Fruit fly (Drosophila melanogaster) whole organism, pupa: ENCODE results near the gene CG15498.

Experiments
- CG10348 ChIP-seq: fragments of 200-800 bp; sonication (Bioruptor generic); IDR thresholded peaks from 2 replicates; pipeline ENCODE4 v1.3.6; 2022; ENCODE audit warnings: missing biosample characterization, missing genetic modification characterization
- CG14655 ChIP-seq: fragments of 200-800 bp; sonication (Bioruptor generic); optimal IDR thresholded peaks from 3 replicates; lab custom pipeline; 2017; ENCODE audit warnings: mild to moderate bottlenecking, missing biosample characterization, missing genetic modification reagents, missing genetic modification characterization
- CG15710 ChIP-seq: fragments of 200-800 bp; sonication (Bioruptor generic); optimal IDR thresholded peaks from 2 replicates; lab custom pipeline; 2018; ENCODE audit warnings: missing biosample characterization, mild to moderate bottlenecking, missing genetic modification characterization, moderate library complexity
- CG17806 ChIP-seq: fragments of 200-800 bp; sonication (Bioruptor generic); optimal IDR thresholded peaks from 2 replicates; lab custom pipeline; 2018; ENCODE audit warnings: missing biosample characterization, mild to moderate bottlenecking, missing genetic modification characterization, moderate library complexity
- CG4496 ChIP-seq: fragments of 200-800 bp; sonication (Bioruptor generic); IDR thresholded peaks from 3 replicates; pipeline ENCODE4 v1.3.6; 2022; ENCODE audit warnings: missing biosample characterization, missing genetic modification characterization
- CG8159 ChIP-seq: fragments of 200-800 bp; sonication (Bioruptor generic); optimal IDR thresholded peaks from 3 replicates; lab custom pipeline; 2018; ENCODE audit warnings: missing biosample characterization, mild to moderate bottlenecking, missing genetic modification characterization, moderate library complexity
- CG9948 ChIP-seq: fragments of 200-800 bp; sonication (Bioruptor generic); optimal IDR thresholded peaks from 2 replicates; lab custom pipeline; 2018; ENCODE audit warnings: missing biosample characterization, mild to moderate bottlenecking, missing genetic modification characterization, moderate library complexity
- D1 ChIP-seq: fragments of 200-800 bp; sonication (Bioruptor generic); optimal IDR thresholded peaks from 2 replicates; lab custom pipeline; 2018; ENCODE audit warnings: missing biosample characterization, mild to moderate bottlenecking, missing genetic modification characterization, moderate library complexity
- EcR ChIP-seq: fragments of 200-800 bp; sonication (Bioruptor generic); optimal IDR thresholded peaks from 3 replicates; lab custom pipeline; 2019; ENCODE audit warnings: missing biosample characterization, missing genetic modification characterization, mild to moderate bottlenecking, moderate library complexity, missing genetic modification reagents
- Ets98B ChIP-seq: fragments of 200-800 bp; sonication (Bioruptor generic); IDR thresholded peaks from 2 replicates; pipeline ENCODE4 v1.3.6; 2022; ENCODE audit warnings: missing biosample characterization, missing genetic modification characterization
- Pif1A ChIP-seq: fragments of 200-800 bp; sonication (Bioruptor generic); optimal IDR thresholded peaks from 3 replicates; lab custom pipeline; 2016; ENCODE audit warnings: missing biosample characterization, missing genetic modification characterization
- Pif1B ChIP-seq: fragments of 200-800 bp; sonication (Bioruptor generic); optimal IDR thresholded peaks from 3 replicates; lab custom pipeline; 2016; ENCODE audit warnings: missing biosample characterization, missing genetic modification characterization
- Snoo ChIP-seq: fragments of 200-800 bp; sonication (Bioruptor generic); optimal IDR thresholded peaks from 3 replicates; lab custom pipeline; 2017; ENCODE audit warnings: missing biosample characterization, mild to moderate bottlenecking, missing genetic modification characterization, inconsistent platforms
- fd96Ca ChIP-seq: fragments of 200-800 bp; sonication (Bioruptor generic); IDR thresholded peaks from 3 replicates; pipeline ENCODE4 v1.3.6; 2022; ENCODE audit warnings: missing biosample characterization, missing genetic modification characterization

- no peak for TF ChIP-seq CG4496 (GFP tag; lab: Robert Waterston, UW)
- TF ChIP-seq CG17806 (tag; lab: Kevin White, UChicago) = no peak
- no peak for TF ChIP-seq CG14655
- TF ChIP-seq CG9948 (tag; lab: Kevin White, UChicago) = no peak
- no peak for TF ChIP-seq D1 (tag; lab: Kevin White, UChicago)
- no peak for TF ChIP-seq Pif1A (GFP tag; lab: Kevin White, UChicago)
- no peak for TF ChIP-seq CG15710 (tag; lab: Kevin White, UChicago)
- no peak for TF ChIP-seq EcR (GFP tag; lab: Kevin White, UChicago)
- TF ChIP-seq Ets98B (GFP tag; lab: Robert Waterston, UW) = no peak
- TF ChIP-seq Pif1B = no peak
- TF ChIP-seq Snoo (tag; lab: Kevin White, UChicago) = no peak
- TF ChIP-seq CG8159 (tag; lab: Kevin White, UChicago) = no peak
- TF ChIP-seq CG10348 = no peak
- TF ChIP-seq fd96Ca = no peak
These were observed 24.1 kb upstream of the CG15498 start for dm6 chr3R:21593079-21593478.
